Worm (Caenorhabditis elegans) whole organism, early embryonic: ENCODE data around the gene smcl-1.

Experiments used
- F13C5.2 ChIP-seq: sonication (generic microtip); optimal IDR thresholded peaks from 2 replicates; lab custom pipeline; 2017; ENCODE audit warnings: mild to moderate bottlenecking, missing genetic modification characterization, inconsistent platforms, missing compliant biosample characterization
- aly-1 ChIP-seq: sonication (generic microtip); optimal IDR thresholded peaks from 2 replicates; lab custom pipeline; 2016; ENCODE audit warnings: missing genetic modification characterization, missing compliant biosample characterization
- ama-1 ChIP-seq: fragments of 150-350 bp; optimal IDR thresholded peaks from 2 replicates; lab custom pipeline; 2014

ce11 chrX:11710229-11710628 is 17.0 kb downstream of the smcl-1 start, which contains the start of gene C44C10.11:
- TF ChIP-seq ama-1 (lab: Kevin White, UChicago) (no peak), F13C5.2 (tag; lab: Kevin White, UChicago) (no peak), aly-1 (tag; lab: Kevin White, UChicago) (no peak)
